Fruit fly (Drosophila melanogaster) whole organism: Measurements from ENCODE around the gene mmy.

Experiments
- CG8478 ChIP-seq: fragments of >200 bp; optimal IDR thresholded peaks from 2 replicates; lab custom pipeline; 2018; ENCODE audit warnings: inconsistent platforms
- Dll ChIP-seq: fragments of >200 bp; optimal IDR thresholded peaks from 2 replicates; lab custom pipeline; 2017
- EcR ChIP-seq, 2 experiments: fragments of >200 bp; optimal IDR thresholded peaks; 2 replicates each; lab custom pipeline; 2017; ENCODE audit warnings: missing biosample characterization in 2 of 2, missing genetic modification characterization in 2 of 2, missing genetic modification reagents in 2 of 2
- pan ChIP-seq: fragments of >200 bp; optimal IDR thresholded peaks from 2 replicates; lab custom pipeline; 2017
- psq ChIP-seq: fragments of >200 bp; optimal IDR thresholded peaks from 2 replicates; lab custom pipeline; 2017
- usp ChIP-seq: fragments of >200 bp; optimal IDR thresholded peaks from 2 replicates; lab custom pipeline; 2017; ENCODE audit warnings: missing biosample characterization, missing genetic modification characterization, mixed read lengths

DNA sequence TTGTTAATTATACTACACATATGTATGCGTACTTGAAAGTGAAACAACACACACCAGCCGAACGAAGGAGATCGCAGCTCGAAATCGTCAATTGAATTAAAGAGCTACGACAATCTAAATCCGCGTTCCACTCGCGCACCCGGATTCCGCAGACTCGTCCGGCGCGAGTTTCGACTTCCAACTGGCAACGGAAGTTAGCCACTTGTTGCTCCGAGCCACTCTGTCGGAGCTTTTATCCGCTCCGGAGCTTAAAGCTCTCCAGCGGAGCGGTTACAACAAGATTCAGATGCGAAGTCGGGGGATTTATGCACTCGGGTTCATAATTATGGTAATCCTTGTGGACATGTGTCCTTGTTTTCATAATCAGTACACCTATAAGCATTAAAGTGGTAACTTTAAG lies 8.2 kb downstream of the mmy start, which contains the start of gene Rchy1:
- TF ChIP-seq usp: no peak
- no peak for TF ChIP-seq CG8478 (lab: Kevin White, UChicago)
- no peak for TF ChIP-seq pan
- no peak for TF ChIP-seq Dll
- TF ChIP-seq psq (lab: Kevin White, UChicago): no peak
- TF ChIP-seq EcR (GFP tag; optimal IDR thresholded peaks at IDR 0.05; lab: Kevin White, UChicago): no peak
